Fruit fly (Drosophila melanogaster): Measurements from ENCODE around the gene CG6607.
A peak's percentile ranks its signal among the peaks of the same experiment; 100 is the strongest.

CG6607 gene

dm6 chr3R:24543676-24544277, 15.9 kb downstream of the CG6607 start, which contains the start of gene Cftr:
TSS of gene Cftr (minus strand) at chr3R:24543914.
- peak; percentile 92 for TF ChIP-seq pad (GFP tag; optimal IDR thresholded peaks at IDR 0.05)
- TF ChIP-seq kay (GFP tag; ENCODE audit: borderline replicate concordance) = peak; percentile 94
- TF ChIP-seq toe (GFP tag; optimal IDR thresholded peaks at IDR 0.05) = peak; percentile 79
- TF ChIP-seq CG11617 (GFP tag; optimal IDR thresholded peaks at IDR 0.05) = peak; percentile 57
- peak; percentile 89 for TF ChIP-seq CG1620 (GFP tag; optimal IDR thresholded peaks at IDR 0.05)
- peak; percentile 80 for TF ChIP-seq CG12768 (GFP tag; optimal IDR thresholded peaks at IDR 0.05)
- peak; percentile 96 for TF ChIP-seq cnc (optimal IDR thresholded peaks at IDR 0.05)
- peak; percentile 98 for TF ChIP-seq Mnt (GFP tag; optimal IDR thresholded peaks at IDR 0.05)
- TF ChIP-seq Clk (GFP tag; optimal IDR thresholded peaks at IDR 0.05) = peak; percentile 37
- peak; percentile 77 for TF ChIP-seq CG7101 (tag; optimal IDR thresholded peaks at IDR 0.05)
- TF ChIP-seq tj (GFP tag; optimal IDR thresholded peaks at IDR 0.05) = peak; percentile 87
- peak; percentile 67 for TF ChIP-seq bab1 (GFP tag; optimal IDR thresholded peaks at IDR 0.05)
- peak; percentile 68 for TF ChIP-seq CG7045 (GFP tag; optimal IDR thresholded peaks at IDR 0.05)
- TF ChIP-seq Hr96 (GFP tag; optimal IDR thresholded peaks at IDR 0.05) = peak; percentile 68
- peak; percentile 37 for TF ChIP-seq ovo (GFP tag; optimal IDR thresholded peaks at IDR 0.05)
- TF ChIP-seq CG14711 (tag; optimal IDR thresholded peaks at IDR 0.05) = peak; percentile 66
- TF ChIP-seq cic (GFP tag; optimal IDR thresholded peaks at IDR 0.05) = peak; percentile 74
- peak; percentile 61 for TF ChIP-seq CG5204 (GFP tag; optimal IDR thresholded peaks at IDR 0.05)
- TF ChIP-seq Crg-1 (GFP tag; optimal IDR thresholded peaks at IDR 0.05) = peak; percentile 86
- TF ChIP-seq CG33017 (tag; optimal IDR thresholded peaks at IDR 0.05) = peak; percentile 69

- TF ChIP-seq CG12768 (GFP tag; optimal IDR thresholded peaks at IDR 0.05) (no peak), CG33017 (tag; optimal IDR thresholded peaks at IDR 0.05) (no peak), ovo (GFP tag; optimal IDR thresholded peaks at IDR 0.05) (no peak), CG5204 (GFP tag; optimal IDR thresholded peaks at IDR 0.05) (no peak), toe (GFP tag; optimal IDR thresholded peaks at IDR 0.05) (no peak), pad (GFP tag; optimal IDR thresholded peaks at IDR 0.05) (no peak), Hr96 (GFP tag; optimal IDR thresholded peaks at IDR 0.05) (no peak), cic (GFP tag; optimal IDR thresholded peaks at IDR 0.05) (no peak), Crg-1 (GFP tag; optimal IDR thresholded peaks at IDR 0.05) (no peak), Clk (GFP tag; optimal IDR thresholded peaks at IDR 0.05) (no peak), CG7045 (GFP tag; optimal IDR thresholded peaks at IDR 0.05) (no peak), tj (GFP tag; optimal IDR thresholded peaks at IDR 0.05) (no peak), bab1 (GFP tag; optimal IDR thresholded peaks at IDR 0.05) (no peak), CG14711 (tag; optimal IDR thresholded peaks at IDR 0.05) (no peak), CG1620 (GFP tag; optimal IDR thresholded peaks at IDR 0.05) (no peak), CG11617 (GFP tag; optimal IDR thresholded peaks at IDR 0.05) (no peak), CG7101 (tag; optimal IDR thresholded peaks at IDR 0.05) (no peak), Mnt (GFP tag; optimal IDR thresholded peaks at IDR 0.05) (no peak)
Measured at dm6 chr3R:24544388-24544787, 16.5 kb downstream of the CG6607 start, which contains the start of gene Esyt2. TSS of gene Esyt2 (plus strand) at chr3R:24544719.

dm6 chr3R:24548216-24548615, 20.4 kb downstream of the CG6607 start:
- TF ChIP-seq CG11617 (GFP tag; optimal IDR thresholded peaks at IDR 0.05) (no peak), pad (GFP tag; optimal IDR thresholded peaks at IDR 0.05) (no peak), Crg-1 (GFP tag; optimal IDR thresholded peaks at IDR 0.05) (no peak), Mnt (GFP tag; optimal IDR thresholded peaks at IDR 0.05) (no peak), cnc (optimal IDR thresholded peaks at IDR 0.05) (no peak), CG5204 (GFP tag; optimal IDR thresholded peaks at IDR 0.05) (no peak), CG1620 (GFP tag; optimal IDR thresholded peaks at IDR 0.05) (no peak), cic (GFP tag; optimal IDR thresholded peaks at IDR 0.05) (no peak), CG7101 (tag; optimal IDR thresholded peaks at IDR 0.05) (no peak), CG7045 (GFP tag; optimal IDR thresholded peaks at IDR 0.05) (no peak), Clk (GFP tag; optimal IDR thresholded peaks at IDR 0.05) (no peak), kay (GFP tag; ENCODE audit: borderline replicate concordance) (no peak), tj (GFP tag; optimal IDR thresholded peaks at IDR 0.05) (no peak), bab1 (GFP tag; optimal IDR thresholded peaks at IDR 0.05) (no peak), CG14711 (tag; optimal IDR thresholded peaks at IDR 0.05) (no peak), ovo (GFP tag; optimal IDR thresholded peaks at IDR 0.05) (no peak), Hr96 (GFP tag; optimal IDR thresholded peaks at IDR 0.05) (no peak), CG12768 (GFP tag; optimal IDR thresholded peaks at IDR 0.05) (no peak), toe (GFP tag; optimal IDR thresholded peaks at IDR 0.05) (no peak)

dm6 chr3R:24548832-24549231, 21.0 kb downstream of the CG6607 start:
- no peak for TF ChIP-seq bab1 (GFP tag; optimal IDR thresholded peaks at IDR 0.05)
- TF ChIP-seq cic (GFP tag; optimal IDR thresholded peaks at IDR 0.05) = peak; percentile 31

dm6 chr3R:24549834-24550233, 22.0 kb downstream of the CG6607 start:
- TF ChIP-seq cnc (optimal IDR thresholded peaks at IDR 0.05) (no peak), toe (GFP tag; optimal IDR thresholded peaks at IDR 0.05) (no peak), CG11617 (GFP tag; optimal IDR thresholded peaks at IDR 0.05) (no peak), Clk (GFP tag; optimal IDR thresholded peaks at IDR 0.05) (no peak), CG33017 (tag; optimal IDR thresholded peaks at IDR 0.05) (no peak), CG5204 (GFP tag; optimal IDR thresholded peaks at IDR 0.05) (no peak), tj (GFP tag; optimal IDR thresholded peaks at IDR 0.05) (no peak), CG7045 (GFP tag; optimal IDR thresholded peaks at IDR 0.05) (no peak), CG1620 (GFP tag; optimal IDR thresholded peaks at IDR 0.05) (no peak), CG7101 (tag; optimal IDR thresholded peaks at IDR 0.05) (no peak), cic (GFP tag; optimal IDR thresholded peaks at IDR 0.05) (no peak)

dm6 chr3R:24550802-24551391, 23.1 kb downstream of the CG6607 start:
- no peak for TF ChIP-seq CG11617 (GFP tag; optimal IDR thresholded peaks at IDR 0.05)
- no peak for TF ChIP-seq Hr96 (GFP tag; optimal IDR thresholded peaks at IDR 0.05)
